Worm (Caenorhabditis elegans): ENCODE results near the gene spex-3.

spex-3 gene

ce11 chrIII:1665799-1666308 is 36.4 kb downstream of the spex-3 start, which contains the start of gene Y22D7AR.3:
Y22D7AR.3 (minus strand) TSS chrIII:1665849.
- no peak for TF ChIP-seq pqm-1 (tag; optimal IDR thresholded peaks at IDR 0.05)
- no peak for TF ChIP-seq ceh-28 (tag; optimal IDR thresholded peaks at IDR 0.05)
- TF ChIP-seq nhr-11 (tag; optimal IDR thresholded peaks at IDR 0.05), result no peak
- no peak for TF ChIP-seq mml-1 (tag; optimal IDR thresholded peaks at IDR 0.05)
- no peak for TF ChIP-seq nhr-77 (tag; optimal IDR thresholded peaks at IDR 0.05)
- TF ChIP-seq lin-15B (tag; optimal IDR thresholded peaks at IDR 0.05), result no peak
- no peak for TF ChIP-seq mdl-1 (tag; optimal IDR thresholded peaks at IDR 0.05)
- TF ChIP-seq ceh-82 (tag; optimal IDR thresholded peaks at IDR 0.05), result no peak
- no peak for TF ChIP-seq nhr-67 (tag; optimal IDR thresholded peaks at IDR 0.05)
- TF ChIP-seq R02D3.7 (tag; optimal IDR thresholded peaks at IDR 0.05), result no peak
- no peak for TF ChIP-seq zag-1 (tag; optimal IDR thresholded peaks at IDR 0.05)
- TF ChIP-seq nfya-1 (tag; optimal IDR thresholded peaks at IDR 0.05; ENCODE audit: insufficient read depth), result no peak
- no peak for TF ChIP-seq fkh-2 (tag; optimal IDR thresholded peaks at IDR 0.05)
- TF ChIP-seq nhr-237 (tag; optimal IDR thresholded peaks at IDR 0.05), result no peak

- TF ChIP-seq nhr-76 (tag; optimal IDR thresholded peaks at IDR 0.05) (no peak), ceh-28 (tag; optimal IDR thresholded peaks at IDR 0.05) (peak; percentile 60)
Measured at ce11 chrIII:1665373-1665772, 36.9 kb downstream of the spex-3 start.

- TF ChIP-seq nhr-28 (tag; optimal IDR thresholded peaks at IDR 0.05) (no peak), fos-1 (tag; optimal IDR thresholded peaks at IDR 0.05) (no peak), aly-2 (tag; optimal IDR thresholded peaks at IDR 0.05) (no peak), ceh-28 (tag; optimal IDR thresholded peaks at IDR 0.05) (no peak), ceh-16 (tag; optimal IDR thresholded peaks at IDR 0.05) (no peak), snpc-4 (tag; optimal IDR thresholded peaks at IDR 0.05) (no peak)
Measured at ce11 chrIII:1664761-1665266, 37.4 kb downstream of the spex-3 start, which contains the start of gene Y22D7AL.16. Y22D7AL.16 (minus strand) TSS chrIII:1665216.

- no peak for TF ChIP-seq nhr-76 (tag; optimal IDR thresholded peaks at IDR 0.05)
- no peak for TF ChIP-seq eor-1 (tag; optimal IDR thresholded peaks at IDR 0.05)
- TF ChIP-seq lsy-12 (tag; optimal IDR thresholded peaks at IDR 0.05), result no peak
- TF ChIP-seq ceh-28 (tag; optimal IDR thresholded peaks at IDR 0.05), result peak; percentile 95
- no peak for TF ChIP-seq aly-2 (tag; optimal IDR thresholded peaks at IDR 0.05)
- no peak for TF ChIP-seq ceh-9 (tag; optimal IDR thresholded peaks at IDR 0.05)
- TF ChIP-seq R02D3.7 (tag; optimal IDR thresholded peaks at IDR 0.05), result no peak
Measured at ce11 chrIII:1663056-1663455, 39.2 kb downstream of the spex-3 start.

- TF ChIP-seq aly-2 (tag; optimal IDR thresholded peaks at IDR 0.05), result no peak
- TF ChIP-seq lin-39 (tag; optimal IDR thresholded peaks at IDR 0.05), result no peak
- TF ChIP-seq elt-1 (tag; optimal IDR thresholded peaks at IDR 0.05), result no peak
Measured at ce11 chrIII:1662405-1662804, 39.8 kb downstream of the spex-3 start.

- no peak for TF ChIP-seq nhr-67 (tag; optimal IDR thresholded peaks at IDR 0.05)
- peak; percentile 9 for TF ChIP-seq skn-1 (tag; optimal IDR thresholded peaks at IDR 0.05)
- peak; percentile 65 for TF ChIP-seq elt-2 (tag; optimal IDR thresholded peaks at IDR 0.05)
- TF ChIP-seq tbx-2 (tag; optimal IDR thresholded peaks at IDR 0.05), result no peak
- peak; percentile 32 for TF ChIP-seq pqm-1 (tag; optimal IDR thresholded peaks at IDR 0.05)
- TF ChIP-seq pha-4 (tag; optimal IDR thresholded peaks at IDR 0.05), result peak; percentile 23
Measured at ce11 chrIII:1661031-1661430, 41.2 kb downstream of the spex-3 start.

ce11 chrIII:1659763-1660162 is 42.5 kb downstream of the spex-3 start, which contains the start of gene Y22D7AL.15:
Y22D7AL.15 (minus strand) TSS chrIII:1659863.
- TF ChIP-seq zag-1 (tag; optimal IDR thresholded peaks at IDR 0.05) (no peak), snpc-4 (tag; optimal IDR thresholded peaks at IDR 0.05) (no peak), lsy-12 (tag; optimal IDR thresholded peaks at IDR 0.05) (no peak), lin-15B (tag; optimal IDR thresholded peaks at IDR 0.05) (no peak), ceh-16 (tag; optimal IDR thresholded peaks at IDR 0.05) (no peak), nhr-67 (tag; optimal IDR thresholded peaks at IDR 0.05) (no peak), mml-1 (tag; optimal IDR thresholded peaks at IDR 0.05) (no peak), pqm-1 (tag; optimal IDR thresholded peaks at IDR 0.05) (no peak), fkh-10 (GFP tag; optimal IDR thresholded peaks at IDR 0.05) (no peak), ztf-11 (tag; optimal IDR thresholded peaks at IDR 0.05) (no peak), nhr-76 (tag; optimal IDR thresholded peaks at IDR 0.05) (no peak), eor-1 (tag; optimal IDR thresholded peaks at IDR 0.05) (no peak), R02D3.7 (tag; optimal IDR thresholded peaks at IDR 0.05) (no peak), fkh-2 (tag; optimal IDR thresholded peaks at IDR 0.05) (no peak), ama-1 (optimal IDR thresholded peaks at IDR 0.05) (no peak), pha-4 (tag; optimal IDR thresholded peaks at IDR 0.05) (no peak), ceh-9 (tag; optimal IDR thresholded peaks at IDR 0.05) (no peak), nhr-43 (tag; optimal IDR thresholded peaks at IDR 0.05; ENCODE audit: poor library complexity, severe bottlenecking) (no peak), nfya-1 (tag; optimal IDR thresholded peaks at IDR 0.05; ENCODE audit: insufficient read depth) (no peak), sea-2 (GFP tag; optimal IDR thresholded peaks at IDR 0.05) (no peak)
